Worm (Caenorhabditis elegans) whole organism, L3 larva: ENCODE results near the gene adt-1.

Experiments
- ZK546.5 ChIP-seq: sonication (generic microtip); optimal IDR thresholded peaks from 2 replicates; lab custom pipeline; 2017; ENCODE audit warnings: missing biosample characterization, missing genetic modification characterization
- ceh-82 ChIP-seq: fragments of 150-350 bp; optimal IDR thresholded peaks from 2 replicates; lab custom pipeline; 2014; ENCODE audit warnings: missing biosample characterization, missing genetic modification characterization
- fkh-10 ChIP-seq: sonication (generic microtip); optimal IDR thresholded peaks from 2 replicates; lab custom pipeline; 2017; ENCODE audit warnings: missing biosample characterization, missing genetic modification reagents, missing genetic modification characterization
- mml-1 ChIP-seq: fragments of 150-350 bp; sonication (generic microtip); optimal IDR thresholded peaks from 3 replicates; lab custom pipeline; 2014; ENCODE audit warnings: missing biosample characterization, missing genetic modification characterization
- nhr-237 ChIP-seq: fragments of 150-350 bp; optimal IDR thresholded peaks from 2 replicates; lab custom pipeline; 2014; ENCODE audit warnings: missing biosample characterization, missing genetic modification characterization
- nhr-43 ChIP-seq: sonication (generic microtip); optimal IDR thresholded peaks from 2 replicates; lab custom pipeline; 2016; ENCODE audit warnings: mild to moderate bottlenecking, missing genetic modification characterization, missing compliant biosample characterization; ENCODE audit not compliant: poor library complexity, severe bottlenecking
- nhr-67 ChIP-seq: fragments of 150-350 bp; optimal IDR thresholded peaks from 2 replicates; lab custom pipeline; 2014; ENCODE audit warnings: missing biosample characterization, missing genetic modification characterization
- pqm-1 ChIP-seq: fragments of 150-350 bp; optimal IDR thresholded peaks from 2 replicates; lab custom pipeline; 2017; ENCODE audit warnings: missing biosample characterization, missing genetic modification characterization, inconsistent platforms
- snpc-4 ChIP-seq: fragments of 150-350 bp; optimal IDR thresholded peaks from 2 replicates; lab custom pipeline; 2014; ENCODE audit warnings: missing biosample characterization, missing genetic modification characterization
- unc-62 ChIP-seq: fragments of 150-350 bp; sonication (generic microtip); optimal IDR thresholded peaks from 4 replicates; lab custom pipeline; 2014; ENCODE audit warnings: missing biosample characterization, missing genetic modification reagents, missing genetic modification characterization
- ztf-11 ChIP-seq: fragments of 150-350 bp; optimal IDR thresholded peaks from 2 replicates; lab custom pipeline; 2014; ENCODE audit warnings: missing biosample characterization, missing genetic modification characterization
- ztf-4 ChIP-seq: fragments of 150-350 bp; optimal IDR thresholded peaks from 2 replicates; lab custom pipeline; 2014; ENCODE audit warnings: missing biosample characterization, missing genetic modification characterization

DNA sequence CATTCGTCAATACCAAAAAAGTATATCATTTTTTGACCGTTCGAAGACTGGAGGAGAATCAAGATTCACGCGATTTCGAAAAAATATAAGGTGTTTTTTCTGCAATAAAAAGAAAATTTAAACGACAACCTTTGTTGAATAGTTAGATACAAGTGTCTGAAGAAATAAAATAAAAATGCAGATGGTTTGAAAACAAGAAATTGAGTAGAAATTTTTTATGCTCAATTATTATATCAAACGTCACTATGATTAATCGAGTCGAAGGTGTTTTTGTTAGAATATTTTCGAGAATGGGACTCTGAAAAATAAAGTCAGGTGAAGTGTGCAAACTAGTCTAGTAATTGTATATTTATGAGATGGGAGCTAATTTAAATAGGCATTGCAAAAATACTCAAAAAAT lies 38.2 kb upstream of the adt-1 start, which contains the start of gene R09A8.5:
- TF ChIP-seq ZK546.5 (tag; lab: Kevin White, UChicago) = no peak
- no peak for TF ChIP-seq pqm-1
- TF ChIP-seq unc-62 (GFP tag; lab: Kevin White, UChicago) = no peak
- TF ChIP-seq mml-1 (tag; lab: Kevin White, UChicago) = no peak
- no peak for TF ChIP-seq nhr-67 (tag; lab: Kevin White, UChicago)
- TF ChIP-seq ceh-82 = no peak
- TF ChIP-seq fkh-10 (GFP tag; lab: Kevin White, UChicago) = no peak
- no peak for TF ChIP-seq nhr-237 (tag; lab: Kevin White, UChicago)
- TF ChIP-seq ztf-4 (tag; lab: Kevin White, UChicago) = no peak
- no peak for TF ChIP-seq nhr-43
- no peak for TF ChIP-seq ztf-11
- TF ChIP-seq snpc-4 (tag; lab: Kevin White, UChicago) = no peak
